Fruit fly (Drosophila melanogaster) whole organism, embryonic: ENCODE data around the gene Usp30.

Experiments
- Blimp-1 ChIP-seq: fragments of 200-800 bp; sonication (Bioruptor generic); optimal IDR thresholded peaks from 3 replicates; lab custom pipeline; 2018; ENCODE audit warnings: missing biosample characterization, missing genetic modification characterization, mild to moderate bottlenecking, moderate library complexity, missing genetic modification reagents
- CG10959 ChIP-seq: fragments of 200-800 bp; sonication (Bioruptor generic); IDR thresholded peaks from 2 replicates; pipeline ENCODE4 v1.3.6; 2022; ENCODE audit warnings: missing biosample characterization, missing genetic modification characterization
- CG10979 ChIP-seq: fragments of 200-800 bp; sonication (Bioruptor generic); optimal IDR thresholded peaks from 2 replicates; lab custom pipeline; 2018; ENCODE audit warnings: missing biosample characterization, mild to moderate bottlenecking, missing genetic modification characterization, moderate library complexity
- CG11504 ChIP-seq: fragments of 200-800 bp; sonication (Bioruptor generic); optimal IDR thresholded peaks from 3 replicates; lab custom pipeline; 2019; ENCODE audit warnings: missing biosample characterization, mild to moderate bottlenecking, missing genetic modification characterization, moderate library complexity
- CG12219 ChIP-seq: fragments of 200-800 bp; sonication (Bioruptor generic); optimal IDR thresholded peaks from 3 replicates; lab custom pipeline; 2018; ENCODE audit warnings: missing biosample characterization, mild to moderate bottlenecking, missing genetic modification characterization
- CG14014 ChIP-seq: fragments of 200-800 bp; sonication (Bioruptor generic); IDR thresholded peaks from 2 replicates; pipeline ENCODE4 v1.3.6; 2022; ENCODE audit warnings: missing biosample characterization, missing genetic modification characterization
- CG14710 ChIP-seq: fragments of 200-800 bp; sonication (Bioruptor generic); optimal IDR thresholded peaks from 3 replicates; lab custom pipeline; 2019; ENCODE audit warnings: missing biosample characterization, mild to moderate bottlenecking, missing genetic modification characterization, moderate library complexity
- CG17359 ChIP-seq: fragments of 200-800 bp; sonication (Bioruptor generic); optimal IDR thresholded peaks from 3 replicates; lab custom pipeline; 2018; ENCODE audit warnings: missing biosample characterization, mild to moderate bottlenecking, missing genetic modification characterization, moderate library complexity
- CG17385 ChIP-seq: fragments of 200-800 bp; sonication (Bioruptor generic); optimal IDR thresholded peaks from 3 replicates; lab custom pipeline; 2018; ENCODE audit warnings: missing biosample characterization, mild to moderate bottlenecking, missing genetic modification characterization
- CG17802 ChIP-seq: fragments of 200-800 bp; sonication (Bioruptor generic); optimal IDR thresholded peaks from 2 replicates; lab custom pipeline; 2018; ENCODE audit warnings: missing biosample characterization, mild to moderate bottlenecking, missing genetic modification characterization, moderate library complexity
- CG18262 ChIP-seq: fragments of 200-800 bp; optimal IDR thresholded peaks from 3 replicates; lab custom pipeline; 2019; ENCODE audit warnings: missing biosample characterization, mild to moderate bottlenecking, missing genetic modification characterization, moderate library complexity
- CG2712 ChIP-seq: fragments of 200-800 bp; optimal IDR thresholded peaks from 3 replicates; lab custom pipeline; 2019; ENCODE audit warnings: missing biosample characterization, mild to moderate bottlenecking, missing genetic modification characterization, moderate library complexity
- CG31224 ChIP-seq: fragments of 200-800 bp; sonication (Bioruptor generic); IDR thresholded peaks from 2 replicates; pipeline ENCODE4 v1.3.6; 2022; ENCODE audit warnings: missing biosample characterization, missing genetic modification characterization
- CG31365 ChIP-seq: fragments of 200-800 bp; sonication (Bioruptor generic); optimal IDR thresholded peaks from 2 replicates; lab custom pipeline; 2018; ENCODE audit warnings: missing biosample characterization, mild to moderate bottlenecking, missing genetic modification characterization
- CG31388 ChIP-seq: fragments of 200-800 bp; sonication (Bioruptor generic); optimal IDR thresholded peaks from 2 replicates; lab custom pipeline; 2016; ENCODE audit warnings: missing biosample characterization, missing genetic modification characterization
- CG32532 ChIP-seq: fragments of 200-800 bp; sonication (Bioruptor generic); IDR thresholded peaks from 2 replicates; pipeline ENCODE4 v1.3.6; 2022; ENCODE audit warnings: missing biosample characterization, missing genetic modification characterization
- CG32772 ChIP-seq: fragments of 200-800 bp; sonication (Bioruptor generic); IDR thresholded peaks from 2 replicates; pipeline ENCODE4 v1.3.6; 2022; ENCODE audit warnings: missing biosample characterization, missing genetic modification characterization
- CG3281 ChIP-seq: fragments of 200-800 bp; sonication (Bioruptor generic); optimal IDR thresholded peaks from 3 replicates; lab custom pipeline; 2017; ENCODE audit warnings: missing biosample characterization, mild to moderate bottlenecking, missing genetic modification characterization
- CG34422 ChIP-seq: fragments of 200-800 bp; sonication (Bioruptor generic); IDR thresholded peaks from 3 replicates; pipeline ENCODE4 v1.3.6; 2022; ENCODE audit warnings: missing biosample characterization, missing genetic modification characterization
- CG4360 ChIP-seq: fragments of 200-800 bp; sonication (Bioruptor generic); IDR thresholded peaks from 2 replicates; pipeline ENCODE4 v1.3.6; 2022; ENCODE audit warnings: missing biosample characterization, missing genetic modification characterization
- CG7357 ChIP-seq: fragments of 200-800 bp; sonication (Bioruptor generic); IDR thresholded peaks from 3 replicates; pipeline ENCODE4 v1.3.6; 2022; ENCODE audit warnings: missing biosample characterization, missing genetic modification characterization
- Dbx ChIP-seq: fragments of 200-800 bp; sonication (Bioruptor generic); IDR thresholded peaks from 3 replicates; pipeline ENCODE4 v1.3.6; 2022; ENCODE audit warnings: missing biosample characterization, missing genetic modification characterization
- Drgx ChIP-seq: fragments of 200-800 bp; sonication (Bioruptor generic); IDR thresholded peaks from 2 replicates; pipeline ENCODE4 v1.3.6; 2022; ENCODE audit warnings: missing biosample characterization, missing genetic modification characterization
- ERR ChIP-seq: fragments of 200-800 bp; sonication (Bioruptor generic); optimal IDR thresholded peaks from 2 replicates; lab custom pipeline; 2016; ENCODE audit warnings: missing biosample characterization, missing genetic modification characterization
- HLH3B ChIP-seq: fragments of 200-800 bp; sonication (Bioruptor generic); IDR thresholded peaks from 2 replicates; pipeline ENCODE4 v1.3.6; 2022; ENCODE audit warnings: missing biosample characterization, missing genetic modification characterization
- HLH4C ChIP-seq: fragments of 200-800 bp; sonication (Bioruptor generic); IDR thresholded peaks from 3 replicates; pipeline ENCODE4 v1.3.6; 2022; ENCODE audit warnings: missing biosample characterization, missing genetic modification characterization; ENCODE audit not compliant: partially characterized antibody
- Med ChIP-seq: fragments of 200-800 bp; sonication (Bioruptor generic); peaks from one replicate; lab custom pipeline; 2016; ENCODE audit warnings: missing biosample characterization, missing genetic modification characterization, mild to moderate bottlenecking, inconsistent platforms, moderate library complexity
- Oaz ChIP-seq: fragments of 200-800 bp; sonication (Bioruptor generic); IDR thresholded peaks from 2 replicates; pipeline ENCODE4 v1.3.6; 2022; ENCODE audit warnings: missing biosample characterization, missing genetic modification characterization
- Poxn ChIP-seq: fragments of 200-800 bp; sonication (Bioruptor generic); IDR thresholded peaks from 2 replicates; pipeline ENCODE4 v1.3.6; 2022; ENCODE audit warnings: missing biosample characterization, missing genetic modification characterization
- Ravus ChIP-seq: fragments of 200-800 bp; sonication (Bioruptor generic); IDR thresholded peaks from 2 replicates; pipeline ENCODE4 v1.3.6; 2022; ENCODE audit warnings: missing biosample characterization, missing genetic modification characterization
- Ssrp ChIP-seq: fragments of 200-800 bp; sonication (Bioruptor generic); optimal IDR thresholded peaks from 2 replicates; lab custom pipeline; 2018; ENCODE audit warnings: missing biosample characterization, mild to moderate bottlenecking, missing genetic modification characterization, moderate library complexity
- Xrp1 ChIP-seq: fragments of 200-800 bp; sonication (Bioruptor generic); IDR thresholded peaks from 2 replicates; pipeline ENCODE4 v1.3.6; 2022; ENCODE audit warnings: missing biosample characterization, missing genetic modification characterization
- ara ChIP-seq: fragments of 200-800 bp; sonication (Bioruptor generic); IDR thresholded peaks from 2 replicates; pipeline ENCODE4 v1.3.6; 2022; ENCODE audit warnings: missing biosample characterization, missing genetic modification characterization
- bigmax ChIP-seq: fragments of 200-800 bp; sonication (Bioruptor generic); optimal IDR thresholded peaks from 2 replicates; lab custom pipeline; 2018; ENCODE audit warnings: missing biosample characterization, mild to moderate bottlenecking, missing genetic modification characterization
- bsh ChIP-seq, 2 experiments: fragments of 200-800 bp; sonication (Bioruptor generic); optimal IDR thresholded peaks; 2 replicates each; lab custom pipeline; 2017 to 2018; ENCODE audit warnings: mild to moderate bottlenecking in 2 of 2, missing biosample characterization in 2 of 2, missing genetic modification characterization in 2 of 2, moderate library complexity in 1 of 2
- chn ChIP-seq: fragments of 200-800 bp; sonication (Bioruptor generic); optimal IDR thresholded peaks from 2 replicates; lab custom pipeline; 2016; ENCODE audit warnings: missing biosample characterization, missing genetic modification characterization
- ci ChIP-seq: fragments of 200-800 bp; sonication (Bioruptor generic); IDR thresholded peaks from 3 replicates; pipeline ENCODE4 v1.3.6; 2022; ENCODE audit warnings: missing biosample characterization, missing genetic modification characterization
- dati ChIP-seq: fragments of 200-800 bp; sonication (Bioruptor generic); IDR thresholded peaks from 2 replicates; pipeline ENCODE4 v1.3.6; 2022; ENCODE audit warnings: missing biosample characterization, missing genetic modification characterization
- dysf ChIP-seq: fragments of 200-800 bp; sonication (Bioruptor generic); IDR thresholded peaks from 3 replicates; pipeline ENCODE4 v1.3.6; 2022; ENCODE audit warnings: missing biosample characterization, missing genetic modification characterization
- gcm2 ChIP-seq: fragments of 200-800 bp; sonication (Bioruptor generic); optimal IDR thresholded peaks from 2 replicates; lab custom pipeline; 2016; ENCODE audit warnings: missing biosample characterization, missing genetic modification characterization
- jigr1 ChIP-seq: fragments of 200-800 bp; sonication (Bioruptor generic); IDR thresholded peaks from 3 replicates; pipeline ENCODE4 v1.3.6; 2022; ENCODE audit warnings: missing biosample characterization, missing genetic modification characterization
- nom ChIP-seq: fragments of 200-800 bp; sonication (Bioruptor generic); optimal IDR thresholded peaks from 2 replicates; lab custom pipeline; 2017; ENCODE audit warnings: missing biosample characterization, missing genetic modification characterization, mild to moderate bottlenecking, moderate library complexity, missing genetic modification reagents
- onecut ChIP-seq: fragments of 200-800 bp; sonication (Bioruptor generic); IDR thresholded peaks from 2 replicates; pipeline ENCODE4 v1.3.6; 2022; ENCODE audit warnings: missing biosample characterization, missing genetic modification characterization
- peb ChIP-seq: fragments of 200-800 bp; sonication (Bioruptor generic); IDR thresholded peaks from 2 replicates; pipeline ENCODE4 v1.3.6; 2022; ENCODE audit warnings: missing biosample characterization, missing genetic modification characterization
- pnt ChIP-seq: fragments of 200-800 bp; sonication (Bioruptor generic); optimal IDR thresholded peaks from 3 replicates; lab custom pipeline; 2016; ENCODE audit warnings: missing biosample characterization, missing genetic modification characterization
- row ChIP-seq: fragments of 200-800 bp; sonication (Bioruptor generic); IDR thresholded peaks from 3 replicates; pipeline ENCODE4 v1.3.6; 2022; ENCODE audit warnings: missing biosample characterization, missing genetic modification characterization
- sens ChIP-seq: fragments of 200-800 bp; sonication (Bioruptor generic); peaks from one replicate; lab custom pipeline; 2016; ENCODE audit warnings: missing biosample characterization, missing genetic modification characterization
- stc ChIP-seq: fragments of 200-800 bp; sonication (Bioruptor generic); IDR thresholded peaks from 2 replicates; pipeline ENCODE4 v1.3.6; 2022; ENCODE audit warnings: missing biosample characterization, missing genetic modification characterization
- stwl ChIP-seq: fragments of 200-800 bp; sonication (Bioruptor generic); optimal IDR thresholded peaks from 3 replicates; lab custom pipeline; 2018; ENCODE audit warnings: missing biosample characterization, mild to moderate bottlenecking, missing genetic modification characterization, moderate library complexity
- vvl ChIP-seq: fragments of 200-800 bp; sonication (Bioruptor generic); IDR thresholded peaks from 2 replicates; pipeline ENCODE4 v1.3.6; 2022; ENCODE audit warnings: missing biosample characterization, missing genetic modification characterization
- z ChIP-seq: fragments of 200-800 bp; sonication (Bioruptor generic); IDR thresholded peaks from 3 replicates; pipeline ENCODE4 v1.3.6; 2022; ENCODE audit warnings: missing biosample characterization, missing genetic modification characterization

Gene Usp30

DNA sequence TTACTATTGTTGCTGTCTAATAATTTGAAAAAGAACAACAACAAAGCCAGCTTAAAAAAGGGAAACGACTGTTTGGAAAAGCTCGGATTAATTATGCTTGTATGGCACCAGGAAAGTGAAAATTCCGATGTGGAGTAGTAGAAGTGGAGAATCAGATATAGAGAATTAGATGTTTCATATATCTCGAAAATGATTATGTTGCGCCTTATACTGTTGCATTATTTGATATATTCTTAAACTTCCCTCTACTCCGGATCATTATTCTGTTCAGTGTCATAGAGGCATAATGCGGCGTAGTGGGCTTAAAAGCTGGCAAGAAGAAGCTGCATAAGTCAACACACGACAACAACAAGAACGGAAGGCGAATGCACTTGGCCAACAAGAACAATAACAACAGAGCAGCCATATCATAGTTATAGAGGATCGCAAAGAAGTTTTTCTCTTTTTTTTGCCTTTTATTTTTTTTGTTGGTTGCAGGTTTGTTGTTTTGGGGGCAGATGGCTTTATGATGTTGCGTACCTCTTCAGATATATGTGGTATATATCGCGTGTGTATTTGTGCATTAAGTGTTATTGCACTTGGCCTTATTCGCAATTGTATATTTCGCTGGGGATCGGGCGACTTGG, 46.3 kb upstream of the Usp30 start:
- TF ChIP-seq CG32772 = 0 out of 2 replicates have a peak, but pooled peaks have one; percentile 11
- no peak for TF ChIP-seq Poxn (GFP tag; lab: Robert Waterston, UW)
- TF ChIP-seq CG7357 (GFP tag; lab: Robert Waterston, UW) = 0 out of 3 replicates have a peak, but pooled peaks have one; percentile 17
- peak; percentile 21 for TF ChIP-seq CG18262 (tag; lab: Kevin White, UChicago)
- no peak for TF ChIP-seq CG31388 (GFP tag; lab: Kevin White, UChicago)
- 0 out of 2 replicates have a peak, but pooled peaks have one; percentile 22 for TF ChIP-seq CG4360 (GFP tag; lab: Robert Waterston, UW)
- TF ChIP-seq CG10959 (GFP tag; lab: Robert Waterston, UW) = no peak
- TF ChIP-seq peb = 0 out of 2 replicates have a peak, but pooled peaks have one; percentile 6
- peak; percentile 56 for TF ChIP-seq vvl (GFP tag; lab: Robert Waterston, UW)
- no peak for TF ChIP-seq stwl
- no peak for TF ChIP-seq CG31365
- TF ChIP-seq stc = no peak
- TF ChIP-seq gcm2 = no peak
- peak; percentile 1 for TF ChIP-seq CG17359 (tag; lab: Kevin White, UChicago)
- no peak for TF ChIP-seq chn
- peak; percentile 41 for TF ChIP-seq Blimp-1
- TF ChIP-seq CG31224 (GFP tag; lab: Robert Waterston, UW) = no peak
- peak; percentile 45; the same call in 1 of the 2 replicates for TF ChIP-seq ara (GFP tag; lab: Robert Waterston, UW)
- peak; percentile 73 for TF ChIP-seq ci (GFP tag; lab: Robert Waterston, UW)
- TF ChIP-seq CG32532 (GFP tag; lab: Robert Waterston, UW) = no peak
- peak; percentile 18 for TF ChIP-seq CG12219 (GFP tag; lab: Kevin White, UChicago)
- no peak for TF ChIP-seq pnt
- TF ChIP-seq CG3281 = no peak
- TF ChIP-seq CG10979 (tag; lab: Kevin White, UChicago) = peak; percentile 36
- no peak for TF ChIP-seq z
- TF ChIP-seq CG14710 (tag; lab: Kevin White, UChicago) = peak; percentile 6
- TF ChIP-seq dati (GFP tag; lab: Robert Waterston, UW) = no peak
- TF ChIP-seq jigr1 (GFP tag; lab: Robert Waterston, UW) = no peak
- TF ChIP-seq CG17802 (tag; lab: Kevin White, UChicago) = no peak
- TF ChIP-seq bsh (GFP tag; optimal IDR thresholded peaks at IDR 0.05; lab: Kevin White, UChicago) = peak; percentile 18 to 38
- TF ChIP-seq Med (GFP tag; lab: Kevin White, UChicago) = peak; percentile 61
- 0 out of 2 replicates have a peak, but pooled peaks have one; percentile 14 for TF ChIP-seq onecut
- TF ChIP-seq ERR (GFP tag; lab: Kevin White, UChicago) = no peak
- peak; percentile 41; the same call in 1 of the 3 replicates for TF ChIP-seq CG34422 (GFP tag; lab: Robert Waterston, UW)
- 0 out of 3 replicates have a peak, but pooled peaks have one; percentile 26 for TF ChIP-seq dysf (GFP tag; lab: Robert Waterston, UW)
- peak; percentile 77 for TF ChIP-seq sens (GFP tag; lab: Kevin White, UChicago)
- peak; percentile 85 for TF ChIP-seq Drgx (GFP tag; lab: Robert Waterston, UW)
- no peak for TF ChIP-seq bigmax (GFP tag; lab: Kevin White, UChicago)
- TF ChIP-seq CG11504 (tag; lab: Kevin White, UChicago) = peak; percentile 28
- no peak for TF ChIP-seq HLH4C (GFP tag; lab: Robert Waterston, UW)
- TF ChIP-seq nom = peak; percentile 59
- peak; percentile 23 for TF ChIP-seq CG17385 (GFP tag; lab: Kevin White, UChicago)
- TF ChIP-seq Xrp1 (GFP tag; lab: Robert Waterston, UW) = peak; percentile 56
- TF ChIP-seq row (GFP tag; lab: Robert Waterston, UW) = peak; percentile 48
- no peak for TF ChIP-seq Dbx (GFP tag; lab: Robert Waterston, UW)
- peak; percentile 37 for TF ChIP-seq CG2712 (tag; lab: Kevin White, UChicago)
- peak; percentile 40 for TF ChIP-seq Ssrp (tag; lab: Kevin White, UChicago)
- no peak for TF ChIP-seq CG14014 (GFP tag; lab: Robert Waterston, UW)
- 0 out of 2 replicates have a peak, but pooled peaks have one; percentile 16 for TF ChIP-seq Oaz (GFP tag; lab: Robert Waterston, UW)
- peak; percentile 43 for TF ChIP-seq HLH3B
- TF ChIP-seq Ravus (GFP tag; lab: Robert Waterston, UW) = no peak
